Worm (Caenorhabditis elegans): ENCODE data around the gene ifb-2.

ifb-2 gene

ce11 chrII:5781935-5782921 lies 32.2 kb downstream of the ifb-2 start, which contains the start of gene K05F1.6 (continued):
- TF ChIP-seq cnd-1 (tag; optimal IDR thresholded peaks at IDR 0.05) (peak; percentile 64), unc-120 (tag; optimal IDR thresholded peaks at IDR 0.05; ENCODE audit: poor library complexity, severe bottlenecking) (peak; percentile 89), nhr-237 (tag; optimal IDR thresholded peaks at IDR 0.05) (no peak), ces-1 (GFP tag; optimal IDR thresholded peaks at IDR 0.05) (no peak)

- no peak for TF ChIP-seq nhr-237 (tag; optimal IDR thresholded peaks at IDR 0.05)
- TF ChIP-seq elt-3 (tag; optimal IDR thresholded peaks at IDR 0.05): no peak
- no peak for TF ChIP-seq tbx-8 (GFP tag; optimal IDR thresholded peaks at IDR 0.05)
- TF ChIP-seq mls-2 (tag; optimal IDR thresholded peaks at IDR 0.05): no peak
- TF ChIP-seq hlh-1 (tag; optimal IDR thresholded peaks at IDR 0.05): no peak
- no peak for TF ChIP-seq mab-5 (tag; optimal IDR thresholded peaks at IDR 0.05)
- TF ChIP-seq mep-1 (tag; optimal IDR thresholded peaks at IDR 0.05): no peak
- no peak for TF ChIP-seq sem-2 (GFP tag; optimal IDR thresholded peaks at IDR 0.05)
- no peak for TF ChIP-seq lsy-2 (tag; optimal IDR thresholded peaks at IDR 0.05)
- no peak for TF ChIP-seq cnd-1 (tag; optimal IDR thresholded peaks at IDR 0.05)
Observed at ce11 chrII:5785504-5785903, 35.5 kb downstream of the ifb-2 start.

ce11 chrII:5788815-5789214 lies 38.8 kb downstream of the ifb-2 start, which contains the start of gene K05F1.13:
K05F1.13 (plus strand) TSS chrII:5789115.
- no peak for TF ChIP-seq unc-62 (GFP tag; optimal IDR thresholded peaks at IDR 0.05)
- no peak for TF ChIP-seq unc-39 (tag; optimal IDR thresholded peaks at IDR 0.05)
- TF ChIP-seq hlh-1 (tag; optimal IDR thresholded peaks at IDR 0.05): no peak
- TF ChIP-seq mab-5 (tag; optimal IDR thresholded peaks at IDR 0.05): no peak
- no peak for TF ChIP-seq ceh-43 (GFP tag; optimal IDR thresholded peaks at IDR 0.05)
- no peak for TF ChIP-seq elt-1 (tag; optimal IDR thresholded peaks at IDR 0.05; ENCODE audit: borderline replicate concordance, insufficient read depth)
- no peak for TF ChIP-seq ceh-83 (GFP tag; optimal IDR thresholded peaks at IDR 0.05)
- TF ChIP-seq tbx-8 (GFP tag; optimal IDR thresholded peaks at IDR 0.05): no peak
- no peak for TF ChIP-seq ztf-11 (tag; optimal IDR thresholded peaks at IDR 0.05)
- no peak for TF ChIP-seq lin-32 (GFP tag; optimal IDR thresholded peaks at IDR 0.05)
- no peak for TF ChIP-seq ces-1 (GFP tag; optimal IDR thresholded peaks at IDR 0.05)
- TF ChIP-seq mep-1 (tag; optimal IDR thresholded peaks at IDR 0.05): no peak
- no peak for TF ChIP-seq nhr-76 (tag; optimal IDR thresholded peaks at IDR 0.05)
- TF ChIP-seq nhr-12 (tag; optimal IDR thresholded peaks at IDR 0.05): no peak
- no peak for TF ChIP-seq flh-1 (GFP tag; optimal IDR thresholded peaks at IDR 0.05)
- TF ChIP-seq nhr-2 (tag; optimal IDR thresholded peaks at IDR 0.05): no peak

- no peak for TF ChIP-seq elt-3 (tag; optimal IDR thresholded peaks at IDR 0.05)
- no peak for TF ChIP-seq sem-2 (GFP tag; optimal IDR thresholded peaks at IDR 0.05)
- TF ChIP-seq unc-39 (tag; optimal IDR thresholded peaks at IDR 0.05): no peak
- TF ChIP-seq ztf-11 (tag; optimal IDR thresholded peaks at IDR 0.05): no peak
- TF ChIP-seq bed-3 (GFP tag; optimal IDR thresholded peaks at IDR 0.05): no peak
- TF ChIP-seq hlh-1 (tag; optimal IDR thresholded peaks at IDR 0.05): peak; percentile 94
- peak; percentile 6 for TF ChIP-seq unc-120 (tag; optimal IDR thresholded peaks at IDR 0.05; ENCODE audit: poor library complexity, severe bottlenecking)
- TF ChIP-seq elt-1 (tag; optimal IDR thresholded peaks at IDR 0.05; ENCODE audit: borderline replicate concordance, insufficient read depth): peak; percentile 84
- no peak for TF ChIP-seq ceh-43 (GFP tag; optimal IDR thresholded peaks at IDR 0.05)
- no peak for TF ChIP-seq blmp-1 (tag; optimal IDR thresholded peaks at IDR 0.05)
- peak; percentile 35 for TF ChIP-seq nhr-2 (tag; optimal IDR thresholded peaks at IDR 0.05)
- TF ChIP-seq ces-1 (GFP tag; optimal IDR thresholded peaks at IDR 0.05): no peak
- TF ChIP-seq unc-62 (GFP tag; optimal IDR thresholded peaks at IDR 0.05): peak; percentile 28
- TF ChIP-seq lsy-2 (tag; optimal IDR thresholded peaks at IDR 0.05): no peak
Observed at ce11 chrII:5790313-5790773, 40.4 kb downstream of the ifb-2 start, which contains the start of gene lect-2. lect-2 (plus strand) TSS chrII:5790723.

ce11 chrII:5792490-5792889 lies 42.5 kb downstream of the ifb-2 start, which contains the start of gene K05F1.14:
K05F1.14 (minus strand) TSS chrII:5792590.
- no peak for TF ChIP-seq bed-3 (GFP tag; optimal IDR thresholded peaks at IDR 0.05)
- TF ChIP-seq ceh-39 (tag; optimal IDR thresholded peaks at IDR 0.05): no peak
- TF ChIP-seq ham-2 (GFP tag; optimal IDR thresholded peaks at IDR 0.05): no peak
- TF ChIP-seq drap-1 (GFP tag; optimal IDR thresholded peaks at IDR 0.05): no peak
- no peak for TF ChIP-seq mep-1 (tag; optimal IDR thresholded peaks at IDR 0.05)
- no peak for TF ChIP-seq unc-62 (GFP tag; optimal IDR thresholded peaks at IDR 0.05)
- TF ChIP-seq ceh-83 (GFP tag; optimal IDR thresholded peaks at IDR 0.05): no peak
- TF ChIP-seq unc-39 (tag; optimal IDR thresholded peaks at IDR 0.05): no peak
- no peak for TF ChIP-seq mls-2 (tag; optimal IDR thresholded peaks at IDR 0.05)
- TF ChIP-seq sptf-1 (tag; optimal IDR thresholded peaks at IDR 0.05): no peak
- TF ChIP-seq ces-1 (GFP tag; optimal IDR thresholded peaks at IDR 0.05): no peak
- TF ChIP-seq M03D4.4 (tag; optimal IDR thresholded peaks at IDR 0.05): no peak
- no peak for TF ChIP-seq zip-8 (tag; optimal IDR thresholded peaks at IDR 0.05)
- no peak for TF ChIP-seq ztf-11 (tag; optimal IDR thresholded peaks at IDR 0.05)
- no peak for TF ChIP-seq nhr-12 (tag; optimal IDR thresholded peaks at IDR 0.05)
- TF ChIP-seq flh-1 (GFP tag; optimal IDR thresholded peaks at IDR 0.05): no peak
- no peak for TF ChIP-seq ceh-43 (GFP tag; optimal IDR thresholded peaks at IDR 0.05)
- no peak for TF ChIP-seq lsy-2 (tag; optimal IDR thresholded peaks at IDR 0.05)

Data from whole organism, mixed stage, embryonic.